Fruit fly (Drosophila melanogaster) whole organism, embryonic: ENCODE data around the gene CG45490.
A peak's percentile ranks its signal among the peaks of the same experiment; 100 is the strongest.

Experiments
- CG10209 ChIP-seq: fragments of 200-800 bp; sonication (Bioruptor generic); optimal IDR thresholded peaks from 3 replicates; lab custom pipeline; 2017; ENCODE audit warnings: missing biosample characterization, mild to moderate bottlenecking, missing genetic modification characterization, missing genetic modification reagents
- CG10565 ChIP-seq: fragments of 200-800 bp; sonication (Bioruptor generic); optimal IDR thresholded peaks from 3 replicates; lab custom pipeline; 2016; ENCODE audit warnings: missing biosample characterization, mild to moderate bottlenecking, missing genetic modification characterization
- CG10979 ChIP-seq: fragments of 200-800 bp; sonication (Bioruptor generic); optimal IDR thresholded peaks from 2 replicates; lab custom pipeline; 2018; ENCODE audit warnings: missing biosample characterization, mild to moderate bottlenecking, missing genetic modification characterization, moderate library complexity
- CG11093 ChIP-seq: fragments of 200-800 bp; sonication (Bioruptor generic); IDR thresholded peaks from 3 replicates; pipeline ENCODE4 v1.3.6; 2022; ENCODE audit warnings: missing biosample characterization, missing genetic modification characterization
- CG11456 ChIP-seq: fragments of 200-800 bp; sonication (Bioruptor generic); IDR thresholded peaks from 3 replicates; pipeline ENCODE4 v1.3.6; 2022; ENCODE audit warnings: missing biosample characterization, missing genetic modification characterization
- CG11504 ChIP-seq: fragments of 200-800 bp; sonication (Bioruptor generic); optimal IDR thresholded peaks from 3 replicates; lab custom pipeline; 2019; ENCODE audit warnings: missing biosample characterization, mild to moderate bottlenecking, missing genetic modification characterization, moderate library complexity
- CG12769 ChIP-seq: fragments of 200-800 bp; sonication (Bioruptor generic); optimal IDR thresholded peaks from 2 replicates; lab custom pipeline; 2019; ENCODE audit warnings: missing biosample characterization, mild to moderate bottlenecking, missing genetic modification characterization, moderate library complexity
- CG13424 ChIP-seq: fragments of 200-800 bp; sonication (Bioruptor generic); optimal IDR thresholded peaks from 2 replicates; lab custom pipeline; 2019; ENCODE audit warnings: missing biosample characterization, mild to moderate bottlenecking, missing genetic modification characterization, moderate library complexity
- CG14710 ChIP-seq: fragments of 200-800 bp; sonication (Bioruptor generic); optimal IDR thresholded peaks from 3 replicates; lab custom pipeline; 2019; ENCODE audit warnings: missing biosample characterization, mild to moderate bottlenecking, missing genetic modification characterization, moderate library complexity
- CG17359 ChIP-seq: fragments of 200-800 bp; sonication (Bioruptor generic); optimal IDR thresholded peaks from 3 replicates; lab custom pipeline; 2018; ENCODE audit warnings: missing biosample characterization, mild to moderate bottlenecking, missing genetic modification characterization, moderate library complexity
- CG17361 ChIP-seq: fragments of 200-800 bp; sonication (Bioruptor generic); IDR thresholded peaks from 3 replicates; pipeline ENCODE4 v1.3.6; 2022; ENCODE audit warnings: missing biosample characterization, missing genetic modification characterization
- CG2120 ChIP-seq: fragments of 200-800 bp; sonication (Bioruptor generic); optimal IDR thresholded peaks from 3 replicates; lab custom pipeline; 2016; ENCODE audit warnings: missing biosample characterization, missing genetic modification characterization
- CG2712 ChIP-seq: fragments of 200-800 bp; optimal IDR thresholded peaks from 3 replicates; lab custom pipeline; 2019; ENCODE audit warnings: missing biosample characterization, mild to moderate bottlenecking, missing genetic modification characterization, moderate library complexity
- CG30403 ChIP-seq: fragments of 200-800 bp; sonication (Bioruptor generic); optimal IDR thresholded peaks from 3 replicates; lab custom pipeline; 2016; ENCODE audit warnings: missing biosample characterization, missing genetic modification characterization
- CG31365 ChIP-seq: fragments of 200-800 bp; sonication (Bioruptor generic); optimal IDR thresholded peaks from 2 replicates; lab custom pipeline; 2018; ENCODE audit warnings: missing biosample characterization, mild to moderate bottlenecking, missing genetic modification characterization
- CG31441 ChIP-seq: fragments of 200-800 bp; sonication (Bioruptor generic); IDR thresholded peaks from 2 replicates; pipeline ENCODE4 v1.3.6; 2022; ENCODE audit warnings: missing biosample characterization, missing genetic modification characterization
- CG3407 ChIP-seq: fragments of 200-800 bp; sonication (Bioruptor generic); optimal IDR thresholded peaks from 2 replicates; lab custom pipeline; 2018; ENCODE audit warnings: missing biosample characterization, mild to moderate bottlenecking, missing genetic modification characterization
- CG4424 ChIP-seq: fragments of 200-800 bp; sonication (Bioruptor generic); optimal IDR thresholded peaks from 3 replicates; lab custom pipeline; 2016; ENCODE audit warnings: missing biosample characterization, missing genetic modification characterization
- CG7839 ChIP-seq: fragments of 200-800 bp; sonication (Bioruptor generic); optimal IDR thresholded peaks from 3 replicates; lab custom pipeline; 2018; ENCODE audit warnings: missing biosample characterization, mild to moderate bottlenecking, missing genetic modification characterization, moderate library complexity
- CG8924 ChIP-seq: fragments of 200-800 bp; optimal IDR thresholded peaks from 3 replicates; lab custom pipeline; 2019; ENCODE audit warnings: missing biosample characterization, mild to moderate bottlenecking, missing genetic modification characterization, moderate library complexity
- CG9876 ChIP-seq: fragments of 200-800 bp; sonication (Bioruptor generic); optimal IDR thresholded peaks from 2 replicates; lab custom pipeline; 2016; ENCODE audit warnings: missing biosample characterization, missing genetic modification characterization
- CrebB ChIP-seq: fragments of 200-800 bp; sonication (Bioruptor generic); optimal IDR thresholded peaks from 3 replicates; lab custom pipeline; 2018; ENCODE audit warnings: missing biosample characterization, mild to moderate bottlenecking, missing genetic modification characterization
- D ChIP-seq, 2 experiments: fragments of 200-800 bp in 1 of 2; fragments of >200 bp in 1 of 2; sonication (Bioruptor generic) in 1 of 2; optimal IDR thresholded peaks; 2 replicates in 1 of 2; 3 replicates in 1 of 2; lab custom pipeline; 2017; ENCODE audit warnings: mild to moderate bottlenecking in 1 of 2, missing biosample characterization in 1 of 2, missing genetic modification characterization in 1 of 2, missing genetic modification reagents in 1 of 2
- D19A ChIP-seq: fragments of 200-800 bp; optimal IDR thresholded peaks from 3 replicates; lab custom pipeline; 2019; ENCODE audit warnings: missing biosample characterization, mild to moderate bottlenecking, missing genetic modification characterization, moderate library complexity
- Hr51 ChIP-seq, 2 experiments: fragments of 200-800 bp; sonication (Bioruptor generic); optimal IDR thresholded peaks; 2 replicates in 1 of 2; 3 replicates in 1 of 2; lab custom pipeline; 2016 to 2018; ENCODE audit warnings: missing biosample characterization in 2 of 2, missing genetic modification characterization in 2 of 2, mild to moderate bottlenecking in 1 of 2, moderate library complexity in 1 of 2
- Hsf ChIP-seq: fragments of 200-800 bp; sonication (Bioruptor generic); optimal IDR thresholded peaks from 3 replicates; lab custom pipeline; 2016; ENCODE audit warnings: missing biosample characterization, missing genetic modification characterization
- Pdp1 ChIP-seq, 2 experiments: fragments of 200-800 bp; sonication (Bioruptor generic); optimal IDR thresholded peaks; 3 replicates each; lab custom pipeline; 2016; ENCODE audit warnings: missing biosample characterization in 2 of 2, missing genetic modification characterization in 2 of 2, mild to moderate bottlenecking in 1 of 2, moderate library complexity in 1 of 2
- Ssrp ChIP-seq: fragments of 200-800 bp; sonication (Bioruptor generic); optimal IDR thresholded peaks from 2 replicates; lab custom pipeline; 2018; ENCODE audit warnings: missing biosample characterization, mild to moderate bottlenecking, missing genetic modification characterization, moderate library complexity
- az2 ChIP-seq: fragments of 200-800 bp; sonication (Bioruptor generic); optimal IDR thresholded peaks from 3 replicates; lab custom pipeline; 2016; ENCODE audit warnings: missing biosample characterization, missing genetic modification characterization
- bcd ChIP-seq: fragments of 200-800 bp; sonication (Bioruptor generic); optimal IDR thresholded peaks from 2 replicates; lab custom pipeline; 2017; ENCODE audit warnings: missing biosample characterization, mild to moderate bottlenecking, missing genetic modification characterization
- da ChIP-seq: fragments of 200-800 bp; sonication (Bioruptor generic); optimal IDR thresholded peaks from 2 replicates; lab custom pipeline; 2016; ENCODE audit warnings: missing biosample characterization, missing genetic modification characterization
- dmrt99B ChIP-seq: fragments of 200-800 bp; sonication (Bioruptor generic); optimal IDR thresholded peaks from 2 replicates; lab custom pipeline; 2018; ENCODE audit warnings: missing biosample characterization, mild to moderate bottlenecking, missing genetic modification characterization, moderate library complexity
- dysf ChIP-seq: fragments of 200-800 bp; sonication (Bioruptor generic); IDR thresholded peaks from 3 replicates; pipeline ENCODE4 v1.3.6; 2022; ENCODE audit warnings: missing biosample characterization, missing genetic modification characterization
- ewg ChIP-seq: fragments of 200-800 bp; sonication (Bioruptor generic); optimal IDR thresholded peaks from 3 replicates; lab custom pipeline; 2017; ENCODE audit warnings: mild to moderate bottlenecking, missing biosample characterization, missing genetic modification reagents, missing genetic modification characterization
- fd96Cb ChIP-seq: fragments of 200-800 bp; sonication (Bioruptor generic); optimal IDR thresholded peaks from 2 replicates; lab custom pipeline; 2018; ENCODE audit warnings: missing biosample characterization, mild to moderate bottlenecking, missing genetic modification characterization, moderate library complexity
- gem ChIP-seq: fragments of 200-800 bp; sonication (Bioruptor generic); optimal IDR thresholded peaks from 2 replicates; lab custom pipeline; 2019; ENCODE audit warnings: missing biosample characterization, mild to moderate bottlenecking, missing genetic modification characterization, moderate library complexity
- lola ChIP-seq, 3 experiments: fragments of >200 bp in 2 of 3; fragments of 200-800 bp in 1 of 3; sonication (Bioruptor generic) in 1 of 3; optimal IDR thresholded peaks; 2 replicates each; lab custom pipeline; 2017 to 2019; ENCODE audit warnings: missing biosample characterization in 3 of 3, missing genetic modification characterization in 3 of 3, mild to moderate bottlenecking in 1 of 3, moderate library complexity in 1 of 3
- row ChIP-seq: fragments of 200-800 bp; sonication (Bioruptor generic); IDR thresholded peaks from 3 replicates; pipeline ENCODE4 v1.3.6; 2022; ENCODE audit warnings: missing biosample characterization, missing genetic modification characterization
- sens ChIP-seq: fragments of 200-800 bp; sonication (Bioruptor generic); peaks from one replicate; lab custom pipeline; 2016; ENCODE audit warnings: missing biosample characterization, missing genetic modification characterization
- tio ChIP-seq: fragments of 200-800 bp; sonication (Bioruptor generic); optimal IDR thresholded peaks from 2 replicates; lab custom pipeline; 2017; ENCODE audit warnings: missing biosample characterization, missing genetic modification characterization, inconsistent platforms
- vnd ChIP-seq: fragments of 200-800 bp; sonication (Bioruptor generic); IDR thresholded peaks from 3 replicates; pipeline ENCODE4 v1.3.6; 2022; ENCODE audit warnings: missing biosample characterization, missing genetic modification characterization; ENCODE audit not compliant: partially characterized antibody

The CG45490 gene

dm6 chrX:19884204-19884603 lies 49.9 kb downstream of the CG45490 start (continued):
- no peak for TF ChIP-seq CrebB (tag; lab: Kevin White, UChicago)
- TF ChIP-seq CG2120 (GFP tag; lab: Kevin White, UChicago): peak; percentile 31
- TF ChIP-seq CG14710 (tag; lab: Kevin White, UChicago): peak; percentile 34
- TF ChIP-seq ewg (GFP tag; lab: Kevin White, UChicago): peak; percentile 36
- no peak for TF ChIP-seq D (optimal IDR thresholded peaks at IDR 0.05; lab: Kevin White, UChicago)
- peak; percentile 28 for TF ChIP-seq D (GFP tag; optimal IDR thresholded peaks at IDR 0.05; lab: Kevin White, UChicago)
- peak in 1 of 2 experiments; percentile 22 for TF ChIP-seq Hr51 (GFP tag; optimal IDR thresholded peaks at IDR 0.05; lab: Kevin White, UChicago)
- TF ChIP-seq CG10565: no peak
- peak; percentile 31; the same call in 2 of the 3 replicates for TF ChIP-seq row
- peak in 1 of 3 experiments; percentile 50 for TF ChIP-seq lola (GFP tag; optimal IDR thresholded peaks at IDR 0.05; lab: Kevin White, UChicago)
- peak; percentile 54 for TF ChIP-seq dmrt99B
- TF ChIP-seq CG11456 (GFP tag; lab: Robert Waterston, UW): no peak
- TF ChIP-seq sens (GFP tag; lab: Kevin White, UChicago): peak; percentile 83
- TF ChIP-seq CG31441 (GFP tag; lab: Robert Waterston, UW): 0 out of 2 replicates have a peak, but pooled peaks have one; percentile 31
- TF ChIP-seq CG10979 (tag; lab: Kevin White, UChicago): peak; percentile 52
- TF ChIP-seq CG10209 (GFP tag; lab: Kevin White, UChicago): no peak
- peak; percentile 63; the same call in 2 of the 3 replicates for TF ChIP-seq CG17361 (GFP tag; lab: Robert Waterston, UW)
- TF ChIP-seq Pdp1 (GFP tag; optimal IDR thresholded peaks at IDR 0.05; lab: Kevin White, UChicago): peak in 1 of 2 experiments; percentile 21
- peak; percentile 22 for TF ChIP-seq bcd (GFP tag; lab: Kevin White, UChicago)
- TF ChIP-seq fd96Cb (tag; lab: Kevin White, UChicago): peak; percentile 37
- peak; percentile 29 for TF ChIP-seq CG2712 (tag; lab: Kevin White, UChicago)
- TF ChIP-seq az2 (GFP tag; lab: Kevin White, UChicago): peak; percentile 30
- peak; percentile 53 for TF ChIP-seq CG30403 (GFP tag; lab: Kevin White, UChicago)
- peak; percentile 5 for TF ChIP-seq CG12769 (tag; lab: Kevin White, UChicago)
- no peak for TF ChIP-seq da (GFP tag; lab: Kevin White, UChicago)
- no peak for TF ChIP-seq Hsf (GFP tag; lab: Kevin White, UChicago)
- TF ChIP-seq gem (tag; lab: Kevin White, UChicago): peak; percentile 62
- TF ChIP-seq CG11093 (GFP tag; lab: Robert Waterston, UW): no peak
- peak; percentile 24 for TF ChIP-seq CG13424
- peak; percentile 37 for TF ChIP-seq CG4424
- TF ChIP-seq dysf (GFP tag; lab: Robert Waterston, UW): 0 out of 3 replicates have a peak, but pooled peaks have one; percentile 16
- TF ChIP-seq CG9876 (GFP tag; lab: Kevin White, UChicago): no peak
- TF ChIP-seq D19A (tag; lab: Kevin White, UChicago): peak; percentile 25
- TF ChIP-seq CG11504: peak; percentile 63
- TF ChIP-seq CG17359 (tag; lab: Kevin White, UChicago): peak; percentile 1
- no peak for TF ChIP-seq vnd (GFP tag; lab: Robert Waterston, UW)
- TF ChIP-seq tio (GFP tag; lab: Kevin White, UChicago): peak; percentile 36
- peak; percentile 16 for TF ChIP-seq CG3407 (GFP tag; lab: Kevin White, UChicago)
- no peak for TF ChIP-seq CG31365
- peak; percentile 34 for TF ChIP-seq Ssrp (tag; lab: Kevin White, UChicago)
- TF ChIP-seq CG7839 (tag; lab: Kevin White, UChicago): peak; percentile 31
- TF ChIP-seq CG8924 (tag; lab: Kevin White, UChicago): peak; percentile 22
